Worm (Caenorhabditis elegans) whole organism, early embryonic: ENCODE results near the gene ZK218.4.

Source experiments
- ama-1 ChIP-seq: fragments of 150-350 bp; optimal IDR thresholded peaks from 2 replicates; lab custom pipeline; 2014
- flt-1 ChIP-seq: fragments of 200-800 bp; sonication (Bioruptor generic); IDR thresholded peaks from 2 replicates; pipeline ENCODE4 v1.3.6; 2022; ENCODE audit warnings: missing genetic modification characterization, missing compliant biosample characterization
- hmbx-1 ChIP-seq: sonication (generic microtip); optimal IDR thresholded peaks from 2 replicates; lab custom pipeline; 2016; ENCODE audit warnings: mild to moderate bottlenecking, missing genetic modification characterization, missing compliant biosample characterization
- scrt-1 ChIP-seq: fragments of 200-800 bp; sonication (Bioruptor generic); IDR thresholded peaks from 2 replicates; pipeline ENCODE4 v1.3.6; 2022; ENCODE audit warnings: missing genetic modification characterization, missing compliant biosample characterization
- tra-4 ChIP-seq: sonication (generic microtip); optimal IDR thresholded peaks from 2 replicates; lab custom pipeline; 2017; ENCODE audit warnings: missing genetic modification characterization, missing compliant biosample characterization

DNA sequence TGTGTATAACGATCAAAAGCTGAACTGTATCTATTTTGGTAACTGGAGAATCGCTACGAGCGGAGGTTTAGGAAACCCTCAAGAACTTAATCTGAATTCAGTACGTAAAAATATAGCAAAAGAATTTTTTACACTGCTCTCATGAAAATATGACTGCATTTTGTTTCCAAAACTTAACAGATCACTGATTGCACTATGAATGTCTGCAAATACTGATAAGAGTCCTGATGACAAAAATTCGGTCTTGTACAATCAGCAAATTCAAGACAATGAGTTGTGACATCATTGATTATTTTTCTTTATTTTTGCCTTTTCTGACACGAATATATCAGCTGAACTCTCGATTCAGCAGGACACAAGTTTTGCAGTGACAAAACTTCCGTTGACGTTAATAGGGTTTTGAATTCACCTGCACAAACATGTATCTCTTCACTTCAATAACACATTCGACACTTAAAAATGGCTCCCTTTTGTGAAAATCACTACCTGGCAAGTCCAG is 8.7 kb upstream of the ZK218.4 start, which contains the start of gene srh-237:
- no peak for TF ChIP-seq hmbx-1 (tag; lab: Kevin White, UChicago)
- TF ChIP-seq ama-1 (lab: Kevin White, UChicago) = no peak
- TF ChIP-seq flt-1 = no peak
- TF ChIP-seq tra-4 = no peak
- TF ChIP-seq scrt-1 (GFP tag; lab: Robert Waterston, UW) = no peak
